Fruit fly (Drosophila melanogaster) whole organism, embryonic: ENCODE results near the gene CheB38c.

Source experiments
- CG17328 ChIP-seq: fragments of 200-800 bp; sonication (Bioruptor generic); IDR thresholded peaks from 2 replicates; pipeline ENCODE4 v1.3.6; 2022; ENCODE audit warnings: missing biosample characterization, missing genetic modification characterization
- CG2120 ChIP-seq: fragments of 200-800 bp; sonication (Bioruptor generic); optimal IDR thresholded peaks from 3 replicates; lab custom pipeline; 2016; ENCODE audit warnings: missing biosample characterization, missing genetic modification characterization
- CG32767 ChIP-seq: fragments of 200-800 bp; sonication (Bioruptor generic); IDR thresholded peaks from 2 replicates; pipeline ENCODE4 v1.3.6; 2022; ENCODE audit warnings: missing biosample characterization, missing genetic modification characterization
- D19B ChIP-seq: fragments of 200-800 bp; sonication (Bioruptor generic); optimal IDR thresholded peaks from 2 replicates; lab custom pipeline; 2017; ENCODE audit warnings: missing biosample characterization, mild to moderate bottlenecking, missing genetic modification characterization
- Elba2 ChIP-seq: fragments of 200-800 bp; sonication (Bioruptor generic); optimal IDR thresholded peaks from 3 replicates; lab custom pipeline; 2016; ENCODE audit warnings: missing biosample characterization, missing genetic modification characterization
- H15 ChIP-seq: fragments of 200-800 bp; sonication (Bioruptor generic); IDR thresholded peaks from 3 replicates; pipeline ENCODE4 v1.3.6; 2022; ENCODE audit warnings: missing biosample characterization, missing genetic modification characterization
- Lpt ChIP-seq: fragments of >200 bp; optimal IDR thresholded peaks from 2 replicates; lab custom pipeline; 2018; ENCODE audit warnings: missing biosample characterization, missing genetic modification characterization
- Mad ChIP-seq: fragments of 200-800 bp; sonication (Bioruptor generic); optimal IDR thresholded peaks from 2 replicates; lab custom pipeline; 2016; ENCODE audit warnings: missing biosample characterization, missing genetic modification characterization
- Mes4 ChIP-seq: fragments of 200-800 bp; sonication (Bioruptor generic); optimal IDR thresholded peaks from 2 replicates; lab custom pipeline; 2016; ENCODE audit warnings: missing biosample characterization, missing genetic modification characterization
- emc ChIP-seq: fragments of 200-800 bp; sonication (Bioruptor generic); optimal IDR thresholded peaks from 2 replicates; lab custom pipeline; 2016; ENCODE audit warnings: missing biosample characterization, missing genetic modification characterization
- kay ChIP-seq: fragments of 200-800 bp; sonication (Bioruptor generic); optimal IDR thresholded peaks from 2 replicates; lab custom pipeline; 2016; ENCODE audit warnings: missing biosample characterization, missing genetic modification characterization
- sima ChIP-seq: fragments of 200-800 bp; sonication (Bioruptor generic); optimal IDR thresholded peaks from 2 replicates; lab custom pipeline; 2016; ENCODE audit warnings: missing biosample characterization, missing genetic modification characterization
- sna ChIP-seq: fragments of 200-800 bp; sonication (Bioruptor generic); IDR thresholded peaks from 2 replicates; pipeline ENCODE4 v1.3.6; 2022; ENCODE audit warnings: missing biosample characterization, missing genetic modification characterization; ENCODE audit not compliant: partially characterized antibody
- trem ChIP-seq: fragments of 200-800 bp; optimal IDR thresholded peaks from 3 replicates; lab custom pipeline; 2019; ENCODE audit warnings: missing biosample characterization, mild to moderate bottlenecking, missing genetic modification characterization, moderate library complexity

DNA sequence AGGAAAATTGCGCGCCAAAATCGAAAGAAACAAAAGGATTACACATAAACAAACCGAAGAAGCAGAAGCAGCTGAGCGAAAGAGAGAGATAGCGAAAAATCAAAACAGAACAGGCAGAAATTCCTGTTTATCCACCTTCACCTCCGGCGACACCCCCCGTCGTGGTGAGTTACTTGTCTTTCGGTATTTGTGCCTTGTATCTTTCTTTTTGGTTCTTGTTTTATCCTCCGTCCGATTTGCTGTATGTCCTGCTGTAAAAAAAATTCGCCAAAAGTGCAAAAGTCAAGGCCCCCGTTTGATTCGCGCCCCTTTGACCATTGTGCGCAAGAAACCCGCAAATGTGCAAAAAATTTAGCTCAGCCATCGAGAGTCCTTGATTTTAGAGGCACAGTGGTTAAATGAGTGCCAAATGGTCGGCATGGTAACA is 22.3 kb downstream of the CheB38c start:
- no peak for TF ChIP-seq CG32767 (GFP tag; lab: Robert Waterston, UW)
- TF ChIP-seq D19B (GFP tag; lab: Kevin White, UChicago): no peak
- TF ChIP-seq trem (tag; lab: Kevin White, UChicago): no peak
- no peak for TF ChIP-seq Lpt (GFP tag; lab: Kevin White, UChicago)
- TF ChIP-seq CG17328 (GFP tag; lab: Robert Waterston, UW): no peak
- no peak for TF ChIP-seq emc (GFP tag; lab: Kevin White, UChicago)
- TF ChIP-seq Mad (GFP tag; lab: Kevin White, UChicago): no peak
- TF ChIP-seq Elba2 (GFP tag; lab: Kevin White, UChicago): no peak
- no peak for TF ChIP-seq sima (GFP tag; lab: Kevin White, UChicago)
- no peak for TF ChIP-seq Mes4
- TF ChIP-seq CG2120 (GFP tag; lab: Kevin White, UChicago): no peak
- no peak for TF ChIP-seq kay
- no peak for TF ChIP-seq H15 (GFP tag; lab: Robert Waterston, UW)
- no peak for TF ChIP-seq sna (GFP tag; lab: Robert Waterston, UW)
